Fruit fly (Drosophila melanogaster) whole organism, embryonic: ENCODE data around the gene sloth1.

Experiments used
- Asciz ChIP-seq: fragments of 200-800 bp; sonication (Bioruptor generic); optimal IDR thresholded peaks from 2 replicates; lab custom pipeline; 2017; ENCODE audit warnings: missing biosample characterization, mild to moderate bottlenecking, missing genetic modification characterization, missing genetic modification reagents
- BEAF-32 ChIP-seq: fragments of 200-800 bp; sonication (Bioruptor generic); optimal IDR thresholded peaks from 3 replicates; lab custom pipeline; 2017; ENCODE audit warnings: missing biosample characterization, missing genetic modification characterization, mild to moderate bottlenecking, moderate library complexity, missing genetic modification reagents
- Bdp1 ChIP-seq: fragments of 200-800 bp; sonication (Bioruptor generic); optimal IDR thresholded peaks from 3 replicates; lab custom pipeline; 2016; ENCODE audit warnings: missing biosample characterization, missing genetic modification characterization
- Blimp-1 ChIP-seq: fragments of 200-800 bp; sonication (Bioruptor generic); optimal IDR thresholded peaks from 3 replicates; lab custom pipeline; 2018; ENCODE audit warnings: missing biosample characterization, missing genetic modification characterization, mild to moderate bottlenecking, moderate library complexity, missing genetic modification reagents
- C15 ChIP-seq: fragments of 200-800 bp; sonication (Bioruptor generic); IDR thresholded peaks from 3 replicates; pipeline ENCODE4 v1.3.6; 2022; ENCODE audit warnings: missing biosample characterization, missing genetic modification characterization
- CG10209 ChIP-seq: fragments of 200-800 bp; sonication (Bioruptor generic); optimal IDR thresholded peaks from 3 replicates; lab custom pipeline; 2017; ENCODE audit warnings: missing biosample characterization, mild to moderate bottlenecking, missing genetic modification characterization, missing genetic modification reagents
- CG12659 ChIP-seq: fragments of 200-800 bp; sonication (Bioruptor generic); optimal IDR thresholded peaks from 3 replicates; lab custom pipeline; 2017; ENCODE audit warnings: mild to moderate bottlenecking, missing biosample characterization, missing genetic modification reagents, missing genetic modification characterization
- CG12942 ChIP-seq: fragments of 200-800 bp; sonication (Bioruptor generic); optimal IDR thresholded peaks from 3 replicates; lab custom pipeline; 2016; ENCODE audit warnings: missing biosample characterization, missing genetic modification characterization
- CG13296 ChIP-seq: fragments of 200-800 bp; sonication (Bioruptor generic); optimal IDR thresholded peaks from 3 replicates; lab custom pipeline; 2018; ENCODE audit warnings: missing biosample characterization, mild to moderate bottlenecking, missing genetic modification characterization
- CG13894 ChIP-seq: fragments of 200-800 bp; sonication (Bioruptor generic); optimal IDR thresholded peaks from 3 replicates; lab custom pipeline; 2018; ENCODE audit warnings: missing biosample characterization, mild to moderate bottlenecking, missing genetic modification characterization, moderate library complexity
- CG15479 ChIP-seq: fragments of 200-800 bp; sonication (Bioruptor generic); optimal IDR thresholded peaks from 3 replicates; lab custom pipeline; 2019; ENCODE audit warnings: missing biosample characterization, mild to moderate bottlenecking, missing genetic modification characterization, moderate library complexity
- CG17568 ChIP-seq: fragments of 200-800 bp; sonication (Bioruptor generic); optimal IDR thresholded peaks from 2 replicates; lab custom pipeline; 2018; ENCODE audit warnings: missing biosample characterization, mild to moderate bottlenecking, missing genetic modification characterization, moderate library complexity
- CG17612 ChIP-seq: fragments of 200-800 bp; sonication (Bioruptor generic); IDR thresholded peaks from 2 replicates; pipeline ENCODE4 v1.3.6; 2022; ENCODE audit warnings: missing biosample characterization, missing genetic modification characterization
- CG2116 ChIP-seq: fragments of 200-800 bp; sonication (Bioruptor generic); optimal IDR thresholded peaks from 3 replicates; lab custom pipeline; 2018; ENCODE audit warnings: missing biosample characterization, mild to moderate bottlenecking, missing genetic modification characterization
- CG6765 ChIP-seq: fragments of 200-800 bp; sonication (Bioruptor generic); optimal IDR thresholded peaks from 3 replicates; lab custom pipeline; 2017; ENCODE audit warnings: missing biosample characterization, mild to moderate bottlenecking, missing genetic modification characterization
- CG7271 ChIP-seq: fragments of 200-800 bp; sonication (Bioruptor generic); optimal IDR thresholded peaks from 2 replicates; lab custom pipeline; 2018; ENCODE audit warnings: missing biosample characterization, mild to moderate bottlenecking, missing genetic modification characterization, moderate library complexity
- CG7786 ChIP-seq: fragments of 200-800 bp; sonication (Bioruptor generic); optimal IDR thresholded peaks from 2 replicates; lab custom pipeline; 2016; ENCODE audit warnings: missing biosample characterization, missing genetic modification characterization
- CG8290 ChIP-seq, 3 experiments: fragments of 200-800 bp; sonication (Bioruptor generic); optimal IDR thresholded peaks; 2 replicates each; lab custom pipeline; 2016 to 2019; ENCODE audit warnings: missing biosample characterization in 3 of 3, missing genetic modification characterization in 3 of 3, mild to moderate bottlenecking in 2 of 3, moderate library complexity in 1 of 3
- CG8924 ChIP-seq: fragments of 200-800 bp; optimal IDR thresholded peaks from 3 replicates; lab custom pipeline; 2019; ENCODE audit warnings: missing biosample characterization, mild to moderate bottlenecking, missing genetic modification characterization, moderate library complexity
- CG9727 ChIP-seq: fragments of 200-800 bp; sonication (Bioruptor generic); optimal IDR thresholded peaks from 3 replicates; lab custom pipeline; 2017; ENCODE audit warnings: missing biosample characterization, mild to moderate bottlenecking, missing genetic modification characterization
- Chrac-16 ChIP-seq: fragments of 200-800 bp; sonication (Bioruptor generic); optimal IDR thresholded peaks from 3 replicates; lab custom pipeline; 2016; ENCODE audit warnings: missing biosample characterization, missing genetic modification characterization
- Dip3 ChIP-seq: fragments of 200-800 bp; sonication (Bioruptor generic); optimal IDR thresholded peaks from 3 replicates; lab custom pipeline; 2016; ENCODE audit warnings: missing biosample characterization, missing genetic modification characterization
- Dll ChIP-seq: fragments of 200-800 bp; sonication (Bioruptor generic); IDR thresholded peaks from 4 replicates; pipeline ENCODE4 v1.3.6; 2022; ENCODE audit warnings: missing biosample characterization, missing genetic modification characterization; ENCODE audit not compliant: partially characterized antibody
- Elba2 ChIP-seq: fragments of 200-800 bp; sonication (Bioruptor generic); optimal IDR thresholded peaks from 3 replicates; lab custom pipeline; 2016; ENCODE audit warnings: missing biosample characterization, missing genetic modification characterization
- Nf-YA ChIP-seq: fragments of 200-800 bp; sonication (Bioruptor generic); IDR thresholded peaks from 2 replicates; pipeline ENCODE4 v1.3.6; 2022; ENCODE audit warnings: missing biosample characterization, missing genetic modification characterization
- Rfx ChIP-seq: fragments of 200-800 bp; sonication (Bioruptor generic); IDR thresholded peaks from 2 replicates; pipeline ENCODE4 v1.3.6; 2022; ENCODE audit warnings: missing biosample characterization, missing genetic modification characterization
- TFAM ChIP-seq: fragments of 200-800 bp; sonication (Bioruptor generic); optimal IDR thresholded peaks from 2 replicates; lab custom pipeline; 2017; ENCODE audit warnings: missing biosample characterization, missing genetic modification characterization, inconsistent platforms
- Xbp1 ChIP-seq: fragments of 200-800 bp; sonication (Bioruptor generic); optimal IDR thresholded peaks from 3 replicates; lab custom pipeline; 2016; ENCODE audit warnings: missing biosample characterization, mild to moderate bottlenecking, missing genetic modification characterization
- amos ChIP-seq: fragments of 200-800 bp; sonication (Bioruptor generic); IDR thresholded peaks from 2 replicates; pipeline ENCODE4 v1.3.6; 2022; ENCODE audit warnings: missing biosample characterization, missing genetic modification characterization; ENCODE audit not compliant: partially characterized antibody
- crc ChIP-seq: fragments of 200-800 bp; sonication (Bioruptor generic); optimal IDR thresholded peaks from 2 replicates; lab custom pipeline; 2016; ENCODE audit warnings: missing biosample characterization, missing genetic modification characterization
- crp ChIP-seq, 2 experiments: fragments of 200-800 bp; sonication (Bioruptor generic); optimal IDR thresholded peaks; 2 replicates in 1 of 2; 3 replicates in 1 of 2; lab custom pipeline; 2017; ENCODE audit warnings: missing biosample characterization in 2 of 2, missing genetic modification characterization in 2 of 2, mild to moderate bottlenecking in 1 of 2, moderate library complexity in 1 of 2
- fru ChIP-seq: fragments of >200 bp; optimal IDR thresholded peaks from 2 replicates; lab custom pipeline; 2017
- ham ChIP-seq: fragments of 200-800 bp; sonication (Bioruptor generic); IDR thresholded peaks from 2 replicates; pipeline ENCODE4 v1.3.6; 2022; ENCODE audit warnings: missing biosample characterization, missing genetic modification characterization
- inv ChIP-seq: fragments of 200-800 bp; sonication (Bioruptor generic); IDR thresholded peaks from 2 replicates; pipeline ENCODE4 v1.3.6; 2022; ENCODE audit warnings: missing biosample characterization, missing genetic modification characterization; ENCODE audit not compliant: partially characterized antibody
- lab ChIP-seq: fragments of 200-800 bp; sonication (Bioruptor generic); optimal IDR thresholded peaks from 3 replicates; lab custom pipeline; 2017; ENCODE audit warnings: missing biosample characterization, missing genetic modification characterization, mild to moderate bottlenecking, moderate library complexity, missing genetic modification reagents
- lov ChIP-seq, 2 experiments: fragments of 200-800 bp in 1 of 2; fragments of >200 bp in 1 of 2; sonication (Bioruptor generic) in 1 of 2; IDR thresholded peaks in 1 of 2; optimal IDR thresholded peaks in 1 of 2; 2 replicates in 1 of 2; 3 replicates in 1 of 2; pipeline versions ENCODE4 v1.3.6 to Lab custom; 2017 to 2022; ENCODE audit warnings: missing biosample characterization in 1 of 2, missing genetic modification characterization in 1 of 2
- mld ChIP-seq: fragments of 200-800 bp; sonication (Bioruptor generic); IDR thresholded peaks from 3 replicates; pipeline ENCODE4 v1.3.6; 2022; ENCODE audit warnings: missing biosample characterization, missing genetic modification characterization; ENCODE audit not compliant: partially characterized antibody
- pan ChIP-seq, 4 experiments: fragments of >200 bp in 3 of 4; fragments of 200-800 bp in 1 of 4; sonication (Bioruptor generic) in 1 of 4; optimal IDR thresholded peaks in 3 of 4; IDR thresholded peaks in 1 of 4; 2 replicates each; pipeline versions ENCODE4 v1.3.6 to Lab custom; 2017 to 2022; ENCODE audit warnings: missing biosample characterization in 2 of 4, missing genetic modification characterization in 2 of 4, mixed read lengths in 1 of 4
- ranshi ChIP-seq: fragments of 200-800 bp; sonication (Bioruptor generic); IDR thresholded peaks from 2 replicates; pipeline ENCODE4 v1.3.6; 2022; ENCODE audit warnings: missing biosample characterization, missing genetic modification characterization
- shn ChIP-seq: fragments of 200-800 bp; sonication (Bioruptor generic); optimal IDR thresholded peaks from 3 replicates; lab custom pipeline; 2016; ENCODE audit warnings: missing biosample characterization, missing genetic modification characterization
- sna ChIP-seq: fragments of 200-800 bp; sonication (Bioruptor generic); IDR thresholded peaks from 2 replicates; pipeline ENCODE4 v1.3.6; 2022; ENCODE audit warnings: missing biosample characterization, missing genetic modification characterization; ENCODE audit not compliant: partially characterized antibody
- stwl ChIP-seq: fragments of 200-800 bp; sonication (Bioruptor generic); optimal IDR thresholded peaks from 3 replicates; lab custom pipeline; 2018; ENCODE audit warnings: missing biosample characterization, mild to moderate bottlenecking, missing genetic modification characterization, moderate library complexity
- tll ChIP-seq, 2 experiments: fragments of 200-800 bp in 1 of 2; fragments of >200 bp in 1 of 2; sonication (Bioruptor generic) in 1 of 2; optimal IDR thresholded peaks; 2 replicates each; lab custom pipeline; 2017 to 2019; ENCODE audit warnings: missing biosample characterization in 2 of 2, missing genetic modification characterization in 2 of 2, mild to moderate bottlenecking in 1 of 2, moderate library complexity in 1 of 2
- wor ChIP-seq: fragments of 200-800 bp; sonication (Bioruptor generic); IDR thresholded peaks from 2 replicates; pipeline ENCODE4 v1.3.6; 2022; ENCODE audit warnings: missing biosample characterization, missing genetic modification characterization
- zen ChIP-seq: fragments of 200-800 bp; sonication (Bioruptor generic); optimal IDR thresholded peaks from 3 replicates; lab custom pipeline; 2018; ENCODE audit warnings: missing biosample characterization, mild to moderate bottlenecking, missing genetic modification characterization, moderate library complexity

The sloth1 gene

DNA sequence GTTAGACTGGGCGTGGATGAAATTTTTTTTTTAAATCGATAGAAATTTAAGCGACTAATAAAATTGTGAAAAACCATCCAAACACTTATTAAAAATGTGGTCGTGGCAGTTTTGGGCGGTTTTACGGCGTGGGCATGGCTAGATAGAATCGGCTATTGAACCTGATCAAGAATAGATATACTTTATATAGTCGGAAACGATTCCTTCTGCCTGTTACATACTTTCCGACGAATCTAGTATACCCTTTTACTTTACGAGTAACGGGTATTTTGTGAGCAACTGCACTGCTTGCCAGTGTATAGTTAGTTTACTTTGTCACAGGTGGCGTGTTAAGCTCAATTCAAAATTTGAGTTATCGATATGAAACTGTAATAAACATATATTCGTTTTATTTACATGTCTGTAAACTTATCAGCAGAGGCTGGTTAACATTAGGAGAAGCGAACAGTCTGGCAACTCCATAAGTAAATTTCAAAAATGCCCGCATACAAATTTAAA is 3.8 kb downstream of the sloth1 start (continued):
- peak; percentile 35; the same call in 1 of the 2 replicates for TF ChIP-seq Nf-YA (GFP tag; lab: Robert Waterston, UW)
- peak in 1 of 2 experiments; percentile 3 for TF ChIP-seq pan (optimal IDR thresholded peaks at IDR 0.05; lab: Kevin White, UChicago)
- peak in 1 of 2 experiments; percentile 60 for TF ChIP-seq pan (GFP tag; optimal IDR thresholded peaks at IDR 0.05 in 1 of 2, IDR thresholded peaks at IDR 0.05 in 1 of 2)
- TF ChIP-seq shn (GFP tag; lab: Kevin White, UChicago): peak; percentile 23
- no peak for TF ChIP-seq Bdp1 (GFP tag; lab: Kevin White, UChicago)
- TF ChIP-seq CG6765: peak; percentile 11
- peak; percentile 43 for TF ChIP-seq crc (GFP tag; lab: Kevin White, UChicago)
- no peak for TF ChIP-seq lov (optimal IDR thresholded peaks at IDR 0.05; lab: Kevin White, UChicago)
- no peak for TF ChIP-seq lov (GFP tag; IDR thresholded peaks at IDR 0.05; lab: Robert Waterston, UW)
- TF ChIP-seq ham (GFP tag; lab: Robert Waterston, UW): no peak
- no peak for TF ChIP-seq Elba2
- no peak for TF ChIP-seq crp (GFP tag; optimal IDR thresholded peaks at IDR 0.05; lab: Kevin White, UChicago)
- peak; percentile 80 for TF ChIP-seq amos (GFP tag; lab: Robert Waterston, UW)
- TF ChIP-seq CG12659 (GFP tag; lab: Kevin White, UChicago): peak; percentile 70
- TF ChIP-seq fru (lab: Kevin White, UChicago): no peak
- TF ChIP-seq stwl (tag; lab: Kevin White, UChicago): peak; percentile 58
- TF ChIP-seq lab: peak; percentile 48
- peak; percentile 9 for TF ChIP-seq Asciz (GFP tag; lab: Kevin White, UChicago)
- no peak for TF ChIP-seq CG15479
- no peak for TF ChIP-seq wor (GFP tag; lab: Robert Waterston, UW)
- TF ChIP-seq CG9727 (GFP tag; lab: Kevin White, UChicago): peak; percentile 25
- TF ChIP-seq Dip3 (GFP tag; lab: Kevin White, UChicago): peak; percentile 20
- no peak for TF ChIP-seq CG13296
- peak; percentile 37 for TF ChIP-seq CG8290 (GFP tag; optimal IDR thresholded peaks at IDR 0.05; lab: Kevin White, UChicago)
- peak in 1 of 2 experiments; percentile 89 for TF ChIP-seq CG8290 (tag; optimal IDR thresholded peaks at IDR 0.05; lab: Kevin White, UChicago)
- peak; percentile 12 for TF ChIP-seq CG7786 (GFP tag; lab: Kevin White, UChicago)
- 0 out of 3 replicates have a peak, but pooled peaks have one; percentile 21 for TF ChIP-seq mld (GFP tag; lab: Robert Waterston, UW)
- peak; percentile 9 for TF ChIP-seq CG13894 (tag; lab: Kevin White, UChicago)
- no peak for TF ChIP-seq TFAM (GFP tag; lab: Kevin White, UChicago)
- no peak; the same call in 1 of the 2 replicates for TF ChIP-seq CG17612 (GFP tag; lab: Robert Waterston, UW)
- TF ChIP-seq Chrac-16 (GFP tag; lab: Kevin White, UChicago): peak; percentile 27
- TF ChIP-seq Blimp-1 (GFP tag; lab: Kevin White, UChicago): peak; percentile 31

DNA sequence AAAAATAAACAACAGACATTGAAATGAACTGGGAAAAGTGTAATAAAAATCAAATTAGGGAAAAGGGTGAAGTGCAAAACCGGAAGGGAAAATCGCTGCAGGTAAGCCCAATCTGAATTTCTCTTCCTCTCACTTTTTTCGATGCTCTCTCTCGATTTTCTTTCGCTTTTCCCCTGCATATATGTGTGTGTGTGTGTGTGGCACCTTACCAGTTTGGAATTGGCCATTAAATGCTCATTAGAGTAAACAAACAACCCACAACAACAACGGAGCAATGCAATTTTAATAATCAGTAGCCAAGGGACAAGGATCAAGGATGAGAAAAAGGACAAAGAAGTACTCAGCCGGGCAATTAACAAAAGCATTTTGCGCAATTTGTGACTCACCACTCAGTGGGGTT is 23.7 kb downstream of the sloth1 start:
- TF ChIP-seq CG2116: no peak
- TF ChIP-seq CG8924: no peak
- no peak for TF ChIP-seq Rfx (GFP tag; lab: Robert Waterston, UW)
- TF ChIP-seq CG17568: no peak
- TF ChIP-seq ranshi (GFP tag; lab: Robert Waterston, UW): no peak
- TF ChIP-seq tll (GFP tag; optimal IDR thresholded peaks at IDR 0.05; lab: Kevin White, UChicago): peak in 1 of 2 experiments; percentile 53
- no peak for TF ChIP-seq sna (GFP tag; lab: Robert Waterston, UW)
- TF ChIP-seq CG10209 (GFP tag; lab: Kevin White, UChicago): no peak
- no peak for TF ChIP-seq CG12942
- TF ChIP-seq zen (tag; lab: Kevin White, UChicago): peak; percentile 93
- TF ChIP-seq Xbp1 (GFP tag; lab: Kevin White, UChicago): no peak
- TF ChIP-seq inv (GFP tag; lab: Robert Waterston, UW): no peak
- TF ChIP-seq CG15479: peak; percentile 41
- no peak for TF ChIP-seq C15 (GFP tag; lab: Robert Waterston, UW)
- no peak for TF ChIP-seq BEAF-32 (GFP tag; lab: Kevin White, UChicago)
- TF ChIP-seq CG7271 (tag; lab: Kevin White, UChicago): no peak
- no peak for TF ChIP-seq Dll (GFP tag; lab: Robert Waterston, UW)
